Worm (Caenorhabditis elegans) whole organism, L4 larva: Measurements from ENCODE around the gene srj-33.

Source experiments
- ama-1 ChIP-seq: fragments of 150-350 bp; optimal IDR thresholded peaks from 2 replicates; lab custom pipeline; 2014; ENCODE audit warnings: inconsistent platforms, mixed read lengths
- ceh-20 ChIP-seq: fragments of 200-800 bp; sonication (Bioruptor generic); IDR thresholded peaks from 2 replicates; pipeline ENCODE4 v1.3.6; 2022; ENCODE audit warnings: missing genetic modification reagents, missing genetic modification characterization, missing compliant biosample characterization
- hlh-30 ChIP-seq: sonication (generic microtip); optimal IDR thresholded peaks from 2 replicates; lab custom pipeline; 2017; ENCODE audit warnings: antibody characterized with exemption, mild to moderate bottlenecking, missing genetic modification characterization, missing compliant biosample characterization; ENCODE audit not compliant: insufficient read depth
- madf-5 ChIP-seq, 2 experiments: fragments of 200-800 bp; sonication (Bioruptor generic); IDR thresholded peaks; 2 replicates each; pipeline ENCODE4 v1.3.6; 2022; ENCODE audit warnings: missing compliant biosample characterization in 2 of 2, missing genetic modification characterization in 2 of 2
- nhr-237 ChIP-seq: sonication (generic microtip); optimal IDR thresholded peaks from 2 replicates; lab custom pipeline; 2017; ENCODE audit warnings: missing biosample characterization, missing genetic modification characterization
- snpc-1.2 ChIP-seq: fragments of 200-800 bp; sonication (Bioruptor generic); IDR thresholded peaks from 2 replicates; pipeline ENCODE4 v1.3.6; 2022; ENCODE audit warnings: missing genetic modification reagents, missing genetic modification characterization, missing compliant biosample characterization
- unc-62 ChIP-seq, 3 experiments: fragments of 150-350 bp in 1 of 3; sonication (generic microtip); optimal IDR thresholded peaks in 2 of 3; peaks in 1 of 3; 1 replicate in 1 of 3; 2 replicates in 2 of 3; lab custom pipeline; 2014 to 2017; ENCODE audit warnings: missing biosample characterization in 3 of 3, missing genetic modification characterization in 3 of 3, missing genetic modification reagents in 3 of 3, missing genotype in 1 of 3
- ztf-11 ChIP-seq: fragments of 150-350 bp; optimal IDR thresholded peaks from 2 replicates; lab custom pipeline; 2014; ENCODE audit warnings: missing biosample characterization, missing genetic modification characterization

ce11 chrV:9958231-9958630 is 20.9 kb upstream of the srj-33 start, which contains the start of gene anmt-3:
- no peak for TF ChIP-seq snpc-1.2 (GFP tag; lab: Robert Waterston, UW)
- TF ChIP-seq hlh-30 (tag; lab: Kevin White, UChicago), result no peak
- no peak for TF ChIP-seq nhr-237 (tag; lab: Kevin White, UChicago)
- no peak for TF ChIP-seq ama-1 (lab: Kevin White, UChicago)
- TF ChIP-seq ztf-11, result no peak
- TF ChIP-seq ceh-20 (GFP tag; lab: Robert Waterston, UW), result no peak
- TF ChIP-seq unc-62 (GFP tag; optimal IDR thresholded peaks at IDR 0.05 in 1 of 2; lab: Kevin White, UChicago), result no peak
- no peak for TF ChIP-seq unc-62 (tag; optimal IDR thresholded peaks at IDR 0.05; lab: Kevin White, UChicago)
- no peak for TF ChIP-seq madf-5 (GFP tag; IDR thresholded peaks at IDR 0.05; lab: Robert Waterston, UW)
